Fruit fly (Drosophila melanogaster) whole organism, pupa: ENCODE results near the gene SkpC.

Experiments used
- CG14655 ChIP-seq: fragments of 200-800 bp; sonication (Bioruptor generic); optimal IDR thresholded peaks from 3 replicates; lab custom pipeline; 2017; ENCODE audit warnings: mild to moderate bottlenecking, missing biosample characterization, missing genetic modification reagents, missing genetic modification characterization
- CG15710 ChIP-seq: fragments of 200-800 bp; sonication (Bioruptor generic); optimal IDR thresholded peaks from 2 replicates; lab custom pipeline; 2018; ENCODE audit warnings: missing biosample characterization, mild to moderate bottlenecking, missing genetic modification characterization, moderate library complexity
- CG17806 ChIP-seq: fragments of 200-800 bp; sonication (Bioruptor generic); optimal IDR thresholded peaks from 2 replicates; lab custom pipeline; 2018; ENCODE audit warnings: missing biosample characterization, mild to moderate bottlenecking, missing genetic modification characterization, moderate library complexity
- CG32121 ChIP-seq: fragments of 200-800 bp; sonication (Bioruptor generic); IDR thresholded peaks from 2 replicates; pipeline ENCODE4 v1.3.6; 2022; ENCODE audit warnings: missing biosample characterization, missing genetic modification characterization
- CG34367 ChIP-seq: fragments of 200-800 bp; sonication (Bioruptor generic); optimal IDR thresholded peaks from 2 replicates; lab custom pipeline; 2018; ENCODE audit warnings: missing biosample characterization, mild to moderate bottlenecking, missing genetic modification characterization
- CG4496 ChIP-seq: fragments of 200-800 bp; sonication (Bioruptor generic); IDR thresholded peaks from 3 replicates; pipeline ENCODE4 v1.3.6; 2022; ENCODE audit warnings: missing biosample characterization, missing genetic modification characterization
- CG9948 ChIP-seq: fragments of 200-800 bp; sonication (Bioruptor generic); optimal IDR thresholded peaks from 2 replicates; lab custom pipeline; 2018; ENCODE audit warnings: missing biosample characterization, mild to moderate bottlenecking, missing genetic modification characterization, moderate library complexity
- Pif1A ChIP-seq: fragments of 200-800 bp; sonication (Bioruptor generic); optimal IDR thresholded peaks from 3 replicates; lab custom pipeline; 2016; ENCODE audit warnings: missing biosample characterization, missing genetic modification characterization
- fd96Ca ChIP-seq: fragments of 200-800 bp; sonication (Bioruptor generic); IDR thresholded peaks from 3 replicates; pipeline ENCODE4 v1.3.6; 2022; ENCODE audit warnings: missing biosample characterization, missing genetic modification characterization
- gl ChIP-seq: fragments of 200-800 bp; sonication (Bioruptor generic); optimal IDR thresholded peaks from 2 replicates; lab custom pipeline; 2018; ENCODE audit warnings: missing biosample characterization, mild to moderate bottlenecking, missing genetic modification characterization
- rn ChIP-seq: fragments of 200-800 bp; sonication (Bioruptor generic); IDR thresholded peaks from 2 replicates; pipeline ENCODE4 v1.3.6; 2022; ENCODE audit warnings: missing biosample characterization, missing genetic modification characterization

- TF ChIP-seq CG34367 (peak; percentile 88), fd96Ca (GFP tag; lab: Robert Waterston, UW) (peak; percentile 98), Pif1A (peak; percentile 97), CG17806 (tag; lab: Kevin White, UChicago) (peak; percentile 91), CG15710 (tag; lab: Kevin White, UChicago) (peak; percentile 95), CG14655 (GFP tag; lab: Kevin White, UChicago) (peak; percentile 94), CG9948 (tag; lab: Kevin White, UChicago) (peak; percentile 92), CG4496 (GFP tag; lab: Robert Waterston, UW) (peak; percentile 98), gl (tag; lab: Kevin White, UChicago) (peak; percentile 80), CG32121 (GFP tag; lab: Robert Waterston, UW) (peak; percentile 98), rn (GFP tag; lab: Robert Waterston, UW) (peak; percentile 94)
These were observed 31.0 kb downstream of the SkpC start for dm6 chrX:19846701-19847383.
